Worm (Caenorhabditis elegans): ENCODE data around the gene nex-4.

The nex-4 gene

DNA sequence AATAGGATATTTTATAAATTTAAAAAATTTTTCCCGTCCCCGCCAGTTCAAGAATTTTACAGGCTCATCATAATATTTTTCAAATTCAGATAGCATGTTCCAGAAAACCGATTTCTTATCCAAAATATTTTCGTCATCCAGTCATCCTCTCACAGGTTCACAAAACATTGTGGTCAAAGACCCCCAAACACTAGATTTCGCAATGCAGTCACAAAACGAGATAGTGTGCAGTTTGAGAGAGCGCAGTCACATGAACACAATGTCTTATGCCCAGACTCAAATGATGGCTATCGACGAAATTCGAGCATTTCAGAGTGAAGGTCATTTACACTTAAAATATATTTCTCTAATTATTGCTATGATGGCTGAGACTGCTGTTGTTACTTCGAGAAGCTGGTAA is 6.6 kb upstream of the nex-4 start, which contains the start of gene abhd-5.2 (continued):
- TF ChIP-seq ama-1 (optimal IDR thresholded peaks at IDR 0.05) (no peak), unc-62 (GFP tag; optimal IDR thresholded peaks at IDR 0.05) (no peak), jun-1 (tag; optimal IDR thresholded peaks at IDR 0.05) (no peak), nhr-237 (tag; optimal IDR thresholded peaks at IDR 0.05) (no peak), nhr-23 (tag; optimal IDR thresholded peaks at IDR 0.05) (peak; percentile 8), aly-2 (tag; optimal IDR thresholded peaks at IDR 0.05) (no peak)

DNA sequence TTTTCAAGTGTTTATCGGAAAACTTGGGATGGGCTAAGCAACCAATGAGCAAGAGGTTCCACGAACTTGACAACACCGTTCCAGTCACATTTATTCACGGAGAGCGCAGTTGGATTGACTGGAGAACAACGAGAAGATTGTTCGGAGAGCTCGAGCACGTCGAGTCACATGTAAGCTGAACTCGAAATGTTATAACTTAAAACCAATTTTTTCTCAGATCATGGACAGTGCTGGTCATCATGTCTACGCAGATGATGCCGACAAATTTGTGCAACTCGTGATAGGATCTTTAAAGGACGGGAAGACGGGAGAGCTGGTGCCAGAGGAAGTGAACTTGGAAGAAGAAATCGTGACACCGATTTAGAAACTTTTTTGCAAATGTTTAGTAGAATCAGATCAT is 4.7 kb upstream of the nex-4 start:
- no peak for TF ChIP-seq tbx-2 (tag; optimal IDR thresholded peaks at IDR 0.05)
- no peak for TF ChIP-seq nhr-23 (tag; optimal IDR thresholded peaks at IDR 0.05)
- no peak for TF ChIP-seq ceh-28 (tag; optimal IDR thresholded peaks at IDR 0.05)
- no peak for TF ChIP-seq nhr-11 (tag; optimal IDR thresholded peaks at IDR 0.05)
- no peak for TF ChIP-seq hmg-11 (tag; optimal IDR thresholded peaks at IDR 0.05)
- TF ChIP-seq nhr-76 (tag; optimal IDR thresholded peaks at IDR 0.05): no peak

DNA sequence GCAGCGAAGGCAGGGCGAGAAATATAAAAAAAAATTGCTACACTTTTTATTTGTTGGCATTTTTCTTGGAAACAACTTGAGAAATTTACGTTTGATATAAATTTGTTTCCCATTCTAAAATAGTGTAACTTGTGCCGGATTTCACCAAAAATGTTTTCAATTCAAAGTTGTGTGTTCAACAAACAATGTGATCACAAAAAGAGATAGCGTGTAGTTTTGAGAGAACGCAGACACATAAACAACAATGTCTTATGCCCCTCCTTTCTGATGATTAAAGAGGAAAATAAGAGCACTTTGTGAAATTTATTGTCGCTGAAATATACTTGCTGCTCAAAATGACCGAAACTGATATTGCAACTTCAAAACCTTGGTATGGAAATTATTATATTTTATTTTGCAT is 3.8 kb upstream of the nex-4 start, which contains the start of gene abhd-5.1:
Gene abhd-5.1 (plus strand): TSS at position 230 of the 400 bp plus-strand sequence.
- peak; percentile 7 for TF ChIP-seq elt-2 (tag; optimal IDR thresholded peaks at IDR 0.05)
- no peak for TF ChIP-seq fos-1 (tag; optimal IDR thresholded peaks at IDR 0.05)
- TF ChIP-seq pha-4 (tag; optimal IDR thresholded peaks at IDR 0.05): peak; percentile 63

DNA sequence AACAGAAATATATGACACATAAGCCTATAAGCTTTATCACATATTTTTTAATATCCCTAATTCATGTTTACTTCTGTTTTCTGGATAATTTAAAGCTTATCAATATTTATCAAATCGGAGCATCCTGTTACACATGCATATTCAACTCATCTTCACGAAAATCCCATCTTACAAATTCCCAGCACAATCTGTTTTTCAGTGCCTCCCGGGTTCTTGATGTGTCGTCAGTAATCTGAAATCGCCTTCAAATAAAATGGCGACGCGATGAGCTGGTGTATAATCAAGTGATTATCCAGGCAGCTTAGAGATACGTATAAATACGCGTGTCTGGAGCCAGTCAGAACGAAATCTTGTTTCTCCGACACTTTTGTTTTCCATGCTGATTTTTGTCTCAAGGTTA is 792 bp upstream of the nex-4 start:
- TF ChIP-seq tbx-2 (tag; optimal IDR thresholded peaks at IDR 0.05) (no peak), fkh-2 (tag; optimal IDR thresholded peaks at IDR 0.05) (no peak), skn-1 (tag; optimal IDR thresholded peaks at IDR 0.05) (no peak), nhr-76 (tag; optimal IDR thresholded peaks at IDR 0.05) (no peak), nhr-67 (tag; optimal IDR thresholded peaks at IDR 0.05) (no peak), ceh-16 (tag; optimal IDR thresholded peaks at IDR 0.05) (no peak), ceh-82 (tag; optimal IDR thresholded peaks at IDR 0.05) (no peak), lin-39 (tag; optimal IDR thresholded peaks at IDR 0.05) (no peak), pha-4 (tag; optimal IDR thresholded peaks at IDR 0.05) (no peak), ztf-4 (tag; optimal IDR thresholded peaks at IDR 0.05) (no peak), sea-2 (GFP tag; optimal IDR thresholded peaks at IDR 0.05) (no peak), mdl-1 (tag; optimal IDR thresholded peaks at IDR 0.05) (no peak), nhr-43 (tag; optimal IDR thresholded peaks at IDR 0.05; ENCODE audit: poor library complexity, severe bottlenecking) (no peak)

DNA sequence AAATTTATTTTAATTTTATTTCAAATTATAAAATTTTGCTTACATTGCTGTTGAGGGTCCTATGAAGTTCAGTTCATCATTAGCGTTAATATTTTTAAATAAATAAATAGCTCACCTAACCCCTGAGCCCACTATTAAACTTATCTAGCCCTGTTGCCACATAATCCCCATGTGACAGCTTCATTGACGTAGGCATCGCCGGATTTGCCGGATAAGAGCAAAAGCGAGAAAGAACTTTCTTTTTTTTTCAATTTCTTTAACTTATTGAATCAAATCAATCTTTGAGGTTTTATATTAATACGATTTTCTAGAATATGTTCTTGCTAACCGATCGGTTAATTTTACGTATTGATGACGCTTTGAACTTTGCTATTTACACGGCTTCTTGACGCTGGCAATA is 731 bp downstream of the nex-4 start:
- TF ChIP-seq fos-1 (tag; optimal IDR thresholded peaks at IDR 0.05): no peak
- no peak for TF ChIP-seq sea-2 (GFP tag; optimal IDR thresholded peaks at IDR 0.05)
- no peak for TF ChIP-seq nhr-43 (tag; optimal IDR thresholded peaks at IDR 0.05; ENCODE audit: poor library complexity, severe bottlenecking)
- no peak for TF ChIP-seq egl-27 (tag; optimal IDR thresholded peaks at IDR 0.05)
- no peak for TF ChIP-seq ama-1 (optimal IDR thresholded peaks at IDR 0.05)
- no peak for TF ChIP-seq daf-12 (tag; optimal IDR thresholded peaks at IDR 0.05)
- no peak for TF ChIP-seq jun-1 (tag; optimal IDR thresholded peaks at IDR 0.05)
- no peak for TF ChIP-seq unc-39 (tag; optimal IDR thresholded peaks at IDR 0.05)
- TF ChIP-seq aly-2 (tag; optimal IDR thresholded peaks at IDR 0.05): no peak
- TF ChIP-seq nhr-28 (tag; optimal IDR thresholded peaks at IDR 0.05): no peak
- no peak for TF ChIP-seq nhr-11 (tag; optimal IDR thresholded peaks at IDR 0.05)

DNA sequence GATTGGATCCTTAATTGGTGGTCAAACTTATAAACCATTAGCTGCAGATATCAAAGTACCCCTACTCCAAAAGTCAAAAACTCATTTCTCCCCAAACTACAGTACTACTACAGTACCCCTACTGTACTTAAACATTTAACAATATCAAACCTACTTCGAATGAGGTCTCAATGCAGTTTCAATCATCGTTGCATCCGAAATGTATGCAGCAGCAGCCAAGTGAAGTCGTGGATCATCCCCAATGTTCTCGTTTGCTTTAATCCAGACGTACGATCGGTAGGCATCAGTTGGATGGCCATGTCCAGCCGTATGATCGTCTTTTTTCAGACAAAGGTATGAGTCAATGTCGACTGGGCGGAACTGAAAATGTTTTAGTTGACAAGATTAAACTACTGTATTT is 6.3 kb downstream of the nex-4 start:
- TF ChIP-seq elt-3 (tag; optimal IDR thresholded peaks at IDR 0.05) (no peak), nhr-67 (tag; optimal IDR thresholded peaks at IDR 0.05) (no peak), mml-1 (tag; optimal IDR thresholded peaks at IDR 0.05) (no peak), pqm-1 (tag; optimal IDR thresholded peaks at IDR 0.05) (no peak), nhr-76 (tag; optimal IDR thresholded peaks at IDR 0.05) (no peak), R02D3.7 (tag; optimal IDR thresholded peaks at IDR 0.05) (no peak), ceh-82 (tag; optimal IDR thresholded peaks at IDR 0.05) (no peak), ceh-28 (tag; optimal IDR thresholded peaks at IDR 0.05) (no peak), nhr-77 (tag; optimal IDR thresholded peaks at IDR 0.05) (no peak), lsy-12 (tag; optimal IDR thresholded peaks at IDR 0.05) (no peak), fos-1 (tag; optimal IDR thresholded peaks at IDR 0.05) (no peak), nhr-12 (tag; optimal IDR thresholded peaks at IDR 0.05) (no peak), aly-2 (tag; optimal IDR thresholded peaks at IDR 0.05) (no peak), nhr-11 (tag; optimal IDR thresholded peaks at IDR 0.05) (no peak), daf-12 (tag; optimal IDR thresholded peaks at IDR 0.05) (no peak), ztf-4 (tag; optimal IDR thresholded peaks at IDR 0.05) (no peak), fkh-2 (tag; optimal IDR thresholded peaks at IDR 0.05) (no peak), egl-27 (tag; optimal IDR thresholded peaks at IDR 0.05) (no peak), ceh-16 (tag; optimal IDR thresholded peaks at IDR 0.05) (no peak), pha-4 (tag; optimal IDR thresholded peaks at IDR 0.05) (no peak)

Data from whole organism, L3 larva.